Worm (Caenorhabditis elegans) whole organism, L3 larva: ENCODE results near the gene C25B8.8.
A peak's percentile ranks its signal among the peaks of the same experiment; 100 is the strongest.

Source experiments
- aly-2 ChIP-seq: fragments of 150-350 bp; optimal IDR thresholded peaks from 2 replicates; lab custom pipeline; 2014; ENCODE audit warnings: missing biosample characterization, missing genetic modification characterization
- ama-1 ChIP-seq: fragments of 150-350 bp; optimal IDR thresholded peaks from 2 replicates; lab custom pipeline; 2018
- ceh-16 ChIP-seq: sonication (generic microtip); optimal IDR thresholded peaks from 2 replicates; lab custom pipeline; 2017; ENCODE audit warnings: missing biosample characterization, missing genetic modification characterization
- ceh-28 ChIP-seq: fragments of 150-350 bp; optimal IDR thresholded peaks from 2 replicates; lab custom pipeline; 2014; ENCODE audit warnings: missing biosample characterization, missing genetic modification reagents, missing genetic modification characterization
- egl-27 ChIP-seq: sonication (generic microtip); optimal IDR thresholded peaks from 4 replicates; lab custom pipeline; 2017; ENCODE audit warnings: missing biosample characterization, missing genetic modification reagents, missing genetic modification characterization
- elt-2 ChIP-seq: sonication (generic microtip); optimal IDR thresholded peaks from 2 replicates; lab custom pipeline; 2016; ENCODE audit warnings: missing genetic modification reagents, mild to moderate bottlenecking, missing genetic modification characterization, missing compliant biosample characterization
- hmg-11 ChIP-seq: sonication (generic microtip); optimal IDR thresholded peaks from 2 replicates; lab custom pipeline; 2016; ENCODE audit warnings: missing genetic modification characterization, missing compliant biosample characterization
- jun-1 ChIP-seq: fragments of 150-350 bp; optimal IDR thresholded peaks from 2 replicates; lab custom pipeline; 2014; ENCODE audit warnings: missing biosample characterization, missing genetic modification reagents, missing genetic modification characterization
- lin-39 ChIP-seq: fragments of 150-350 bp; optimal IDR thresholded peaks from 2 replicates; lab custom pipeline; 2018; ENCODE audit warnings: missing biosample characterization, missing genetic modification reagents, missing genetic modification characterization
- lsy-12 ChIP-seq: sonication (generic microtip); optimal IDR thresholded peaks from 2 replicates; lab custom pipeline; 2016; ENCODE audit warnings: mild to moderate bottlenecking, missing genetic modification characterization, missing compliant biosample characterization
- mml-1 ChIP-seq: fragments of 150-350 bp; sonication (generic microtip); optimal IDR thresholded peaks from 3 replicates; lab custom pipeline; 2014; ENCODE audit warnings: missing biosample characterization, missing genetic modification characterization
- nhr-23 ChIP-seq: fragments of 150-350 bp; optimal IDR thresholded peaks from 2 replicates; lab custom pipeline; 2014; ENCODE audit warnings: missing biosample characterization, missing genetic modification reagents, missing genetic modification characterization
- nhr-43 ChIP-seq: sonication (generic microtip); optimal IDR thresholded peaks from 2 replicates; lab custom pipeline; 2016; ENCODE audit warnings: mild to moderate bottlenecking, missing genetic modification characterization, missing compliant biosample characterization; ENCODE audit not compliant: poor library complexity, severe bottlenecking
- nhr-76 ChIP-seq: fragments of 150-350 bp; sonication (generic microtip); optimal IDR thresholded peaks from 5 replicates; lab custom pipeline; 2014; ENCODE audit warnings: missing biosample characterization, missing genetic modification characterization
- pha-4 ChIP-seq: fragments of 150-350 bp; optimal IDR thresholded peaks from 2 replicates; lab custom pipeline; 2014; ENCODE audit warnings: missing biosample characterization, missing genetic modification reagents, missing genetic modification characterization
- pqm-1 ChIP-seq: fragments of 150-350 bp; optimal IDR thresholded peaks from 2 replicates; lab custom pipeline; 2017; ENCODE audit warnings: missing biosample characterization, missing genetic modification characterization, inconsistent platforms
- sea-2 ChIP-seq: fragments of 150-350 bp; sonication (generic microtip); optimal IDR thresholded peaks from 4 replicates; lab custom pipeline; 2014; ENCODE audit warnings: missing biosample characterization, missing genetic modification reagents, missing genetic modification characterization
- snpc-4 ChIP-seq: fragments of 150-350 bp; optimal IDR thresholded peaks from 2 replicates; lab custom pipeline; 2014; ENCODE audit warnings: missing biosample characterization, missing genetic modification characterization
- tbx-2 ChIP-seq: sonication (generic microtip); optimal IDR thresholded peaks from 2 replicates; lab custom pipeline; 2016; ENCODE audit warnings: mild to moderate bottlenecking, missing genetic modification characterization, missing compliant biosample characterization
- unc-39 ChIP-seq: sonication (generic microtip); optimal IDR thresholded peaks from 4 replicates; lab custom pipeline; 2017; ENCODE audit warnings: missing biosample characterization, missing genetic modification characterization
- zag-1 ChIP-seq: fragments of 150-350 bp; optimal IDR thresholded peaks from 2 replicates; lab custom pipeline; 2014; ENCODE audit warnings: missing biosample characterization, missing genetic modification characterization
- ztf-11 ChIP-seq: fragments of 150-350 bp; optimal IDR thresholded peaks from 2 replicates; lab custom pipeline; 2014; ENCODE audit warnings: missing biosample characterization, missing genetic modification characterization

Gene C25B8.8

ce11 chrX:6655163-6655562, 45.3 kb downstream of the C25B8.8 start, which contains the start of gene nhr-173:
Gene nhr-173, plus strand, starts transcription at chrX:6655528.
- peak; percentile 11 for TF ChIP-seq pha-4 (tag; lab: Kevin White, UChicago)
- TF ChIP-seq jun-1 (tag; lab: Kevin White, UChicago), result no peak
- TF ChIP-seq elt-2 (tag; lab: Kevin White, UChicago), result peak; percentile 77

- TF ChIP-seq sea-2 (no peak), hmg-11 (tag; lab: Kevin White, UChicago) (no peak), elt-2 (tag; lab: Kevin White, UChicago) (peak; percentile 16), egl-27 (no peak), aly-2 (tag; lab: Kevin White, UChicago) (no peak), ceh-16 (tag; lab: Kevin White, UChicago) (no peak), pqm-1 (peak; percentile 60), pha-4 (tag; lab: Kevin White, UChicago) (peak; percentile 50)
Observed at ce11 chrX:6656251-6656650, 46.4 kb downstream of the C25B8.8 start.

- TF ChIP-seq egl-27, result no peak
- TF ChIP-seq snpc-4, result no peak
- peak; percentile 60 for TF ChIP-seq elt-2 (tag; lab: Kevin White, UChicago)
- no peak for TF ChIP-seq mml-1 (tag; lab: Kevin White, UChicago)
- no peak for TF ChIP-seq sea-2
- TF ChIP-seq lin-39 (tag; lab: Kevin White, UChicago), result no peak
- no peak for TF ChIP-seq jun-1 (tag; lab: Kevin White, UChicago)
- TF ChIP-seq nhr-76, result no peak
- no peak for TF ChIP-seq ceh-28 (tag; lab: Kevin White, UChicago)
- TF ChIP-seq zag-1 (tag; lab: Kevin White, UChicago), result no peak
- TF ChIP-seq pha-4 (tag; lab: Kevin White, UChicago), result peak; percentile 7
- no peak for TF ChIP-seq nhr-43 (tag; lab: Kevin White, UChicago)
- TF ChIP-seq pqm-1, result peak; percentile 40
Observed at ce11 chrX:6656770-6657169, 47.0 kb downstream of the C25B8.8 start.

- TF ChIP-seq sea-2 (no peak), lsy-12 (tag; lab: Kevin White, UChicago) (no peak), ztf-11 (tag; lab: Kevin White, UChicago) (no peak), elt-2 (tag; lab: Kevin White, UChicago) (peak; percentile 50)
Observed at ce11 chrX:6662267-6662666, 52.5 kb downstream of the C25B8.8 start.

- peak; percentile 27 for TF ChIP-seq tbx-2
- TF ChIP-seq unc-39 (tag; lab: Kevin White, UChicago), result no peak
- TF ChIP-seq ama-1 (lab: Kevin White, UChicago), result peak; percentile 1
- TF ChIP-seq nhr-43 (tag; lab: Kevin White, UChicago), result peak; percentile 42
- TF ChIP-seq nhr-23 (tag; lab: Kevin White, UChicago), result peak; percentile 95
- no peak for TF ChIP-seq elt-2 (tag; lab: Kevin White, UChicago)
- TF ChIP-seq egl-27, result peak; percentile 36
Observed at ce11 chrX:6663780-6664437, 54.1 kb downstream of the C25B8.8 start.
